Worm (Caenorhabditis elegans) whole organism, mixed stage, embryonic: ENCODE results near the gene Y53C12A.7.

Experiments used
- blmp-1 ChIP-seq: fragments of 150-350 bp; optimal IDR thresholded peaks from 2 replicates; lab custom pipeline; 2014; ENCODE audit warnings: missing biosample characterization, missing genetic modification characterization
- ceh-39 ChIP-seq: fragments of 150-350 bp; optimal IDR thresholded peaks from 2 replicates; lab custom pipeline; 2014; ENCODE audit warnings: missing biosample characterization, missing genetic modification characterization
- flh-1 ChIP-seq: fragments of 200-800 bp; sonication (Bioruptor generic); optimal IDR thresholded peaks from 2 replicates; lab custom pipeline; 2018; ENCODE audit warnings: mild to moderate bottlenecking, missing genetic modification characterization, moderate library complexity, missing compliant biosample characterization
- lsy-2 ChIP-seq: fragments of 150-350 bp; optimal IDR thresholded peaks from 2 replicates; lab custom pipeline; 2014; ENCODE audit warnings: missing biosample characterization, missing genetic modification characterization
- mls-2 ChIP-seq: sonication (generic microtip); optimal IDR thresholded peaks from 2 replicates; lab custom pipeline; 2016; ENCODE audit warnings: mild to moderate bottlenecking, missing genetic modification characterization, moderate library complexity, missing compliant biosample characterization
- nhr-12 ChIP-seq: fragments of 150-350 bp; optimal IDR thresholded peaks from 2 replicates; lab custom pipeline; 2014; ENCODE audit warnings: missing biosample characterization, missing genetic modification characterization
- nhr-237 ChIP-seq: fragments of 150-350 bp; optimal IDR thresholded peaks from 2 replicates; lab custom pipeline; 2014; ENCODE audit warnings: missing biosample characterization, missing genetic modification characterization
- nhr-28 ChIP-seq: fragments of 150-350 bp; optimal IDR thresholded peaks from 2 replicates; lab custom pipeline; 2014; ENCODE audit warnings: missing biosample characterization, missing genetic modification characterization
- nhr-76 ChIP-seq: sonication (generic microtip); optimal IDR thresholded peaks from 2 replicates; lab custom pipeline; 2017; ENCODE audit warnings: missing biosample characterization, missing genetic modification characterization
- snpc-4 ChIP-seq: fragments of 150-350 bp; optimal IDR thresholded peaks from 2 replicates; lab custom pipeline; 2014; ENCODE audit warnings: missing biosample characterization, missing genetic modification characterization
- unc-39 ChIP-seq: fragments of 150-350 bp; optimal IDR thresholded peaks from 2 replicates; lab custom pipeline; 2014; ENCODE audit warnings: missing biosample characterization, missing genetic modification characterization
- unc-62 ChIP-seq: fragments of 150-350 bp; optimal IDR thresholded peaks from 2 replicates; lab custom pipeline; 2014; ENCODE audit warnings: missing biosample characterization, missing genetic modification reagents, missing genetic modification characterization
- ztf-11 ChIP-seq: fragments of 150-350 bp; optimal IDR thresholded peaks from 2 replicates; lab custom pipeline; 2014; ENCODE audit warnings: missing biosample characterization, missing genetic modification characterization

ce11 chrII:9665577-9665976 is 34.8 kb upstream of the Y53C12A.7 start, which contains the start of gene ZK1320.5:
- TF ChIP-seq ztf-11 (tag; lab: Kevin White, UChicago) (no peak), mls-2 (tag; lab: Kevin White, UChicago) (no peak), flh-1 (GFP tag; lab: Kevin White, UChicago) (no peak), nhr-237 (no peak), unc-39 (tag; lab: Kevin White, UChicago) (no peak), snpc-4 (no peak), unc-62 (GFP tag; lab: Kevin White, UChicago) (no peak), ceh-39 (tag; lab: Kevin White, UChicago) (no peak), nhr-28 (tag; lab: Kevin White, UChicago) (no peak), nhr-76 (tag; lab: Kevin White, UChicago) (no peak), blmp-1 (tag; lab: Kevin White, UChicago) (no peak), lsy-2 (no peak), nhr-12 (tag; lab: Kevin White, UChicago) (no peak)
